Worm (Caenorhabditis elegans): ENCODE results near the gene ZC53.22.

The ZC53.22 gene

ce11 chrX:1960895-1961715 lies 38.9 kb upstream of the ZC53.22 start:
- TF ChIP-seq tra-1 (GFP tag; IDR thresholded peaks at IDR 0.05) (peak; percentile 91), hlh-11 (tag; optimal IDR thresholded peaks at IDR 0.05) (peak; percentile 54), cey-2 (tag; optimal IDR thresholded peaks at IDR 0.05; ENCODE audit: borderline replicate concordance, insufficient read depth) (no peak), mdl-1 (tag; optimal IDR thresholded peaks at IDR 0.05) (peak in 1 of 2 experiments; percentile 34), nhr-111 (GFP tag; optimal IDR thresholded peaks at IDR 0.05) (no peak), mxl-2 (GFP tag; conservative IDR thresholded peaks at IDR 0.05) (no peak), zip-11 (GFP tag; IDR thresholded peaks at IDR 0.05) (no peak), nhr-42 (GFP tag; IDR thresholded peaks at IDR 0.05) (no peak), ama-1 (optimal IDR thresholded peaks at IDR 0.05) (no peak), php-3 (GFP tag; IDR thresholded peaks at IDR 0.05) (no peak), dmd-6 (GFP tag; IDR thresholded peaks at IDR 0.05) (peak; percentile 24; the same call in 1 of the 2 replicates), pqm-1 (tag; optimal IDR thresholded peaks at IDR 0.05) (peak; percentile 18), mxl-3 (GFP tag; optimal IDR thresholded peaks at IDR 0.05) (peak; percentile 45), nhr-11 (tag; optimal IDR thresholded peaks at IDR 0.05) (peak; percentile 29), unc-62 (GFP tag; optimal IDR thresholded peaks at IDR 0.05 in 1 of 2) (peak in 1 of 2 experiments; percentile 97), unc-62 (tag; optimal IDR thresholded peaks at IDR 0.05) (no peak), lin-15B (tag; optimal IDR thresholded peaks at IDR 0.05) (no peak), hmg-1.1 (GFP tag; IDR thresholded peaks at IDR 0.05) (peak; percentile 19), nhr-28 (tag; optimal IDR thresholded peaks at IDR 0.05) (peak; percentile 30), daf-16 (GFP tag; optimal IDR thresholded peaks at IDR 0.05) (no peak), daf-16 (tag; optimal IDR thresholded peaks at IDR 0.05) (peak; percentile 50), duxl-1 (tag; optimal IDR thresholded peaks at IDR 0.05; ENCODE audit: poor library complexity) (peak; percentile 87), mes-2 (tag; optimal IDR thresholded peaks at IDR 0.05; ENCODE audit: poor library complexity, severe bottlenecking) (peak; percentile 49)

- TF ChIP-seq unc-62 (GFP tag; optimal IDR thresholded peaks at IDR 0.05 in 1 of 2) (peak in 1 of 2 experiments; percentile 90), unc-62 (tag; optimal IDR thresholded peaks at IDR 0.05) (no peak), egl-43 (GFP tag; IDR thresholded peaks at IDR 0.05) (no peak)
Observed at ce11 chrX:1959063-1959462, 36.9 kb upstream of the ZC53.22 start.

ce11 chrX:1939887-1940286 lies 17.7 kb upstream of the ZC53.22 start, which contains the start of gene Y59E1A.4:
TSS of gene Y59E1A.4 (minus strand) at chrX:1939987.
- no peak for TF ChIP-seq F37D6.2 (tag; optimal IDR thresholded peaks at IDR 0.05)
- TF ChIP-seq hif-1 (tag; optimal IDR thresholded peaks at IDR 0.05): no peak
- no peak for TF ChIP-seq ztf-7 (tag; optimal IDR thresholded peaks at IDR 0.05)
- TF ChIP-seq lin-29 (GFP tag; IDR thresholded peaks at IDR 0.05): no peak
- no peak for TF ChIP-seq Y75B8A.6 (GFP tag; IDR thresholded peaks at IDR 0.05)
- no peak for TF ChIP-seq mxl-3 (GFP tag; optimal IDR thresholded peaks at IDR 0.05)
- no peak for TF ChIP-seq unc-130 (GFP tag; optimal IDR thresholded peaks at IDR 0.05)
- TF ChIP-seq nhr-76 (tag; optimal IDR thresholded peaks at IDR 0.05): no peak
- TF ChIP-seq dve-1 (tag; optimal IDR thresholded peaks at IDR 0.05; ENCODE audit: insufficient read depth): no peak
- TF ChIP-seq ceh-32 (tag; optimal IDR thresholded peaks at IDR 0.05; ENCODE audit: poor library complexity): no peak
- TF ChIP-seq nhr-41 (GFP tag; IDR thresholded peaks at IDR 0.05): no peak
- TF ChIP-seq nhr-48 (tag; optimal IDR thresholded peaks at IDR 0.05): no peak
- TF ChIP-seq F44E2.7 (GFP tag; IDR thresholded peaks at IDR 0.05): no peak
- TF ChIP-seq snpc-1.2 (GFP tag; IDR thresholded peaks at IDR 0.05): no peak
- no peak for TF ChIP-seq ZK546.5 (tag; optimal IDR thresholded peaks at IDR 0.05)
- TF ChIP-seq ceh-20 (GFP tag; IDR thresholded peaks at IDR 0.05): no peak
- no peak for TF ChIP-seq lin-15B (tag; optimal IDR thresholded peaks at IDR 0.05)
- TF ChIP-seq daf-12 (tag; optimal IDR thresholded peaks at IDR 0.05): no peak

Data from whole organism, L4 larva.